Worm (Caenorhabditis elegans) whole organism, mixed stage, embryonic: ENCODE measurements around the gene tbc-7.

ENCODE experiments used
- M03D4.4 ChIP-seq: sonication (generic microtip); optimal IDR thresholded peaks from 2 replicates; lab custom pipeline; 2017; ENCODE audit warnings: mild to moderate bottlenecking, missing genetic modification characterization, missing compliant biosample characterization
- blmp-1 ChIP-seq: fragments of 150-350 bp; optimal IDR thresholded peaks from 2 replicates; lab custom pipeline; 2014; ENCODE audit warnings: missing biosample characterization, missing genetic modification characterization
- cnd-1 ChIP-seq: fragments of 200-800 bp; sonication (Bioruptor generic); optimal IDR thresholded peaks from 2 replicates; lab custom pipeline; 2018; ENCODE audit warnings: mild to moderate bottlenecking, missing genetic modification characterization, missing compliant biosample characterization
- elt-3 ChIP-seq: fragments of 150-350 bp; optimal IDR thresholded peaks from 2 replicates; lab custom pipeline; 2014; ENCODE audit warnings: missing biosample characterization, missing genetic modification characterization
- lin-13 ChIP-seq: fragments of 150-350 bp; optimal IDR thresholded peaks from 2 replicates; lab custom pipeline; 2014; ENCODE audit warnings: missing biosample characterization, missing genetic modification characterization
- lsy-2 ChIP-seq: fragments of 150-350 bp; optimal IDR thresholded peaks from 2 replicates; lab custom pipeline; 2014; ENCODE audit warnings: missing biosample characterization, missing genetic modification characterization
- nhr-237 ChIP-seq: fragments of 150-350 bp; optimal IDR thresholded peaks from 2 replicates; lab custom pipeline; 2014; ENCODE audit warnings: missing biosample characterization, missing genetic modification characterization
- nhr-28 ChIP-seq: fragments of 150-350 bp; optimal IDR thresholded peaks from 2 replicates; lab custom pipeline; 2014; ENCODE audit warnings: missing biosample characterization, missing genetic modification characterization
- nhr-76 ChIP-seq: sonication (generic microtip); optimal IDR thresholded peaks from 2 replicates; lab custom pipeline; 2017; ENCODE audit warnings: missing biosample characterization, missing genetic modification characterization
- tbx-8 ChIP-seq: fragments of 200-800 bp; sonication (Bioruptor generic); optimal IDR thresholded peaks from 2 replicates; lab custom pipeline; 2018; ENCODE audit warnings: mild to moderate bottlenecking, missing genetic modification characterization, moderate library complexity, missing compliant biosample characterization
- ztf-11 ChIP-seq: fragments of 150-350 bp; optimal IDR thresholded peaks from 2 replicates; lab custom pipeline; 2014; ENCODE audit warnings: missing biosample characterization, missing genetic modification characterization

- TF ChIP-seq lsy-2 (tag; lab: Kevin White, UChicago): no peak
- TF ChIP-seq tbx-8 (GFP tag; lab: Kevin White, UChicago): no peak
- no peak for TF ChIP-seq ztf-11 (tag; lab: Kevin White, UChicago)
- no peak for TF ChIP-seq elt-3 (tag; lab: Kevin White, UChicago)
- no peak for TF ChIP-seq M03D4.4
- TF ChIP-seq nhr-76: no peak
- TF ChIP-seq nhr-237 (tag; lab: Kevin White, UChicago): no peak
- no peak for TF ChIP-seq blmp-1 (tag; lab: Kevin White, UChicago)
- TF ChIP-seq nhr-28 (tag; lab: Kevin White, UChicago): no peak
- no peak for TF ChIP-seq cnd-1
- no peak for TF ChIP-seq lin-13
These were observed 35.1 kb upstream of the tbc-7 start for ce11 chrX:5098935-5099334.
